Fruit fly (Drosophila melanogaster): ENCODE results near the gene Prosbeta7.

Prosbeta7 gene

dm6 chr3R:5319059-5319785, 38.9 kb downstream of the Prosbeta7 start (continued):
- TF ChIP-seq shn (GFP tag; optimal IDR thresholded peaks at IDR 0.05) (no peak), CG17912 (GFP tag; optimal IDR thresholded peaks at IDR 0.05) (no peak), tll (GFP tag; optimal IDR thresholded peaks at IDR 0.05) (no peak), PHDP (tag; optimal IDR thresholded peaks at IDR 0.05) (peak; percentile 51), CG9437 (GFP tag; optimal IDR thresholded peaks at IDR 0.05) (no peak), CG10209 (GFP tag; optimal IDR thresholded peaks at IDR 0.05) (peak; percentile 73), so (GFP tag; IDR thresholded peaks at IDR 0.05) (peak; percentile 41; the same call in 1 of the 3 replicates), Asciz (GFP tag; optimal IDR thresholded peaks at IDR 0.05) (peak; percentile 51), fd3F (GFP tag; optimal IDR thresholded peaks at IDR 0.05) (no peak), Bteb2 (GFP tag; optimal IDR thresholded peaks at IDR 0.05) (no peak), CG4328 (GFP tag; optimal IDR thresholded peaks at IDR 0.05) (peak; percentile 13), scrt (GFP tag; optimal IDR thresholded peaks at IDR 0.05) (peak; percentile 28), Xrp1 (GFP tag; IDR thresholded peaks at IDR 0.05) (peak; percentile 79), sisA (GFP tag; IDR thresholded peaks at IDR 0.05) (no peak), esg (GFP tag; conservative IDR thresholded peaks at IDR 0.05) (no peak), zen2 (GFP tag; IDR thresholded peaks at IDR 0.05; ENCODE audit: partially characterized antibody) (no peak), Med (GFP tag) (peak; percentile 48), ab (GFP tag; optimal IDR thresholded peaks at IDR 0.05) (no peak), Eip74EF (GFP tag; optimal IDR thresholded peaks at IDR 0.05) (no peak), CG2116 (GFP tag; optimal IDR thresholded peaks at IDR 0.05) (peak; percentile 19), CTCF (GFP tag; optimal IDR thresholded peaks at IDR 0.05) (no peak), CG8388 (GFP tag; optimal IDR thresholded peaks at IDR 0.05) (no peak), ato (GFP tag; IDR thresholded peaks at IDR 0.05; ENCODE audit: partially characterized antibody) (no peak), nom (GFP tag; optimal IDR thresholded peaks at IDR 0.05) (no peak), CG2120 (GFP tag; optimal IDR thresholded peaks at IDR 0.05) (peak; percentile 30), jing (GFP tag; optimal IDR thresholded peaks at IDR 0.05) (no peak), CG34224 (GFP tag; IDR thresholded peaks at IDR 0.05; ENCODE audit: partially characterized antibody) (no peak), Awh (GFP tag; IDR thresholded peaks at IDR 0.05) (peak; percentile 63; the same call in 1 of the 2 replicates), CG13123 (GFP tag; optimal IDR thresholded peaks at IDR 0.05) (peak; percentile 12), Lhr (GFP tag; optimal IDR thresholded peaks at IDR 0.05) (peak; percentile 56), sr (GFP tag; IDR thresholded peaks at IDR 0.05) (no peak), Rx (GFP tag; IDR thresholded peaks at IDR 0.05) (no peak), CG12104 (GFP tag; optimal IDR thresholded peaks at IDR 0.05) (peak; percentile 58), kah (GFP tag; optimal IDR thresholded peaks at IDR 0.05) (peak; percentile 0), Aef1 (GFP tag; IDR thresholded peaks at IDR 0.05) (no peak), Mes4 (GFP tag; optimal IDR thresholded peaks at IDR 0.05) (peak; percentile 38), CG15601 (tag; optimal IDR thresholded peaks at IDR 0.05) (peak; percentile 77), CG7357 (GFP tag; IDR thresholded peaks at IDR 0.05) (no peak), CG8089 (GFP tag; optimal IDR thresholded peaks at IDR 0.05) (peak; percentile 54), CG13775 (GFP tag; optimal IDR thresholded peaks at IDR 0.05) (no peak), CG8924 (tag; optimal IDR thresholded peaks at IDR 0.05) (peak; percentile 53), CG43689 (GFP tag; IDR thresholded peaks at IDR 0.05) (no peak), CG34422 (GFP tag; IDR thresholded peaks at IDR 0.05) (no peak), CoRest (tag; optimal IDR thresholded peaks at IDR 0.05) (peak; percentile 29), CG30020 (tag; optimal IDR thresholded peaks at IDR 0.05) (no peak), D19A (tag; optimal IDR thresholded peaks at IDR 0.05) (peak; percentile 46), ATbp (GFP tag; optimal IDR thresholded peaks at IDR 0.05) (peak; percentile 75), jumu (GFP tag; optimal IDR thresholded peaks at IDR 0.05) (no peak), NfI (GFP tag; optimal IDR thresholded peaks at IDR 0.05) (no peak)
